In the genomic region with DNA sequence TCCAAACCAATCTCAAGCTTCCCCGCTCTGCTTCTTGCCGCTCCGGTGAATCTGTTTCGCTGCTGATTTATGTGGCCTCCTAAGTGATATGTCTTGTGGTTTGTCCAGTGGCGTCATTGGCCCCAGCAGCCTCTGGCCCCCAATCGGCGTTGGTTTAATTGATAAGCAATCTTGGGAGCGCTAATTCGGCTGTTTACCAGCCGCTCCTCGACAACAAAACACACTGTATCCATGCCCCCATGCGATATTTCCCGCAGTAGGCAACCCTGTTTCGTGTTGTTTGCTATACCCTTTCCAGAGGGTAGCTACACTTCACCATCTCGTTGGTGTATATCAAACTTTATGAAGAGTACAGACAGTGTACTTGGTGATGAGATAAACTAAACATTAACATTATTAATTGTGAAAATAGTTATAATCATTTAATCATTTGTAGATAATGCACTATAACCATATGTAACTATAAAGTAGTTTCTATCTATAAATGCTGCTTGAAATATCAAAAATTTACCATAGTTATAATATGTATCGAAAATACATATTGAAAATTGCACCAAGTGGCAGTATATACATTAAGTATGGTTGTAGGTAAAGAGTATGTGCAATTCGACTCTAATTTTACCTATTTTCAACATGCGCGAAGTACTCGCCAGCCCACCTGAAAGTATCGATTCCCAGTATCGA, we compare ENCODE assay signal across 1 fruit fly cellular context.
TF ChIP-seq lines count a peak whose summit lies in the region.

A gene (minus strand): TSS at position 229 of the 684 bp plus-strand sequence.

TF ChIP-seq in whole organism, embryonic, 481 proteins besides CTCF, POLR2A, EP300 and RAD21 (continued from another document and continues in another):
- TF ChIP-seq CG32532 (GFP tag; IDR thresholded peaks at IDR 0.05; lab: Robert Waterston, UW) (peak; percentile 63; the same call in 1 of the 2 replicates), ftz-f1 (GFP tag; optimal IDR thresholded peaks at IDR 0.05; lab: Kevin White, UChicago) (no peak), CG14710 (tag; optimal IDR thresholded peaks at IDR 0.05; lab: Kevin White, UChicago) (peak; percentile 87), fd96Cb (tag; optimal IDR thresholded peaks at IDR 0.05; lab: Kevin White, UChicago) (peak; percentile 86), CG17359 (tag; optimal IDR thresholded peaks at IDR 0.05; lab: Kevin White, UChicago) (peak; percentile 78), chif (GFP tag; optimal IDR thresholded peaks at IDR 0.05; lab: Kevin White, UChicago) (peak; percentile 34 to 79), maf-S (GFP tag; optimal IDR thresholded peaks at IDR 0.05; lab: Kevin White, UChicago) (peak; percentile 66), psq (GFP tag; optimal IDR thresholded peaks at IDR 0.05; lab: Kevin White, UChicago) (peak; percentile 31), Hr78 (GFP tag; optimal IDR thresholded peaks at IDR 0.05; lab: Kevin White, UChicago) (peak in 1 of 2 experiments; percentile 63), CG5953 (GFP tag; IDR thresholded peaks at IDR 0.05; lab: Robert Waterston, UW) (0 out of 2 replicates have a peak, but pooled peaks have one; percentile 38), sima (GFP tag; optimal IDR thresholded peaks at IDR 0.05; lab: Kevin White, UChicago) (no peak), Sox100B (GFP tag; optimal IDR thresholded peaks at IDR 0.05; lab: Kevin White, UChicago) (peak; percentile 92), Dip3 (GFP tag; optimal IDR thresholded peaks at IDR 0.05; lab: Kevin White, UChicago) (peak; percentile 73), CG13424 (tag; optimal IDR thresholded peaks at IDR 0.05; lab: Kevin White, UChicago) (peak; percentile 91), lmd (GFP tag; IDR thresholded peaks at IDR 0.05; lab: Robert Waterston, UW) (peak; percentile 84), Dip2 (GFP tag; IDR thresholded peaks at IDR 0.05; lab: Robert Waterston, UW) (no peak), pan (optimal IDR thresholded peaks at IDR 0.05; lab: Kevin White, UChicago) (no peak), pan (GFP tag; optimal IDR thresholded peaks at IDR 0.05 in 1 of 2, IDR thresholded peaks at IDR 0.05 in 1 of 2) (peak in 1 of 2 experiments; percentile 77), CG11695 (GFP tag; IDR thresholded peaks at IDR 0.05; lab: Robert Waterston, UW) (peak; percentile 82), Neu2 (GFP tag; optimal IDR thresholded peaks at IDR 0.05; lab: Kevin White, UChicago; ENCODE audit: borderline replicate concordance) (no peak), CG17568 (GFP tag; optimal IDR thresholded peaks at IDR 0.05; lab: Kevin White, UChicago) (no peak), Myb (GFP tag; optimal IDR thresholded peaks at IDR 0.05; lab: Kevin White, UChicago) (peak; percentile 28), h (optimal IDR thresholded peaks at IDR 0.05; lab: Kevin White, UChicago) (no peak), bowl (GFP tag; IDR thresholded peaks at IDR 0.05; lab: Robert Waterston, UW) (peak; percentile 41; the same call in 1 of the 2 replicates), ewg (GFP tag; optimal IDR thresholded peaks at IDR 0.05; lab: Kevin White, UChicago) (peak; percentile 75), CG6683 (GFP tag; optimal IDR thresholded peaks at IDR 0.05; lab: Kevin White, UChicago) (peak; percentile 60), CG42726 (GFP tag; IDR thresholded peaks at IDR 0.05; lab: Robert Waterston, UW; ENCODE audit: partially characterized antibody) (0 out of 2 replicates have a peak, but pooled peaks have one; percentile 46), repo (GFP tag; optimal IDR thresholded peaks at IDR 0.05; lab: Kevin White, UChicago) (peak; percentile 2), Drgx (GFP tag; IDR thresholded peaks at IDR 0.05; lab: Robert Waterston, UW) (peak; percentile 66; the same call in 1 of the 2 replicates), CG2199 (GFP tag; IDR thresholded peaks at IDR 0.05; lab: Robert Waterston, UW) (no peak), CG11247 (GFP tag; IDR thresholded peaks at IDR 0.05; lab: Robert Waterston, UW) (peak; percentile 73), Doc3 (GFP tag; IDR thresholded peaks at IDR 0.05; lab: Robert Waterston, UW; ENCODE audit: partially characterized antibody) (peak; percentile 52), cas (GFP tag; IDR thresholded peaks at IDR 0.05; lab: Robert Waterston, UW) (no peak), ttk (GFP tag; IDR thresholded peaks at IDR 0.05; lab: Robert Waterston, UW) (peak; percentile 67), Max (GFP tag; optimal IDR thresholded peaks at IDR 0.05; lab: Kevin White, UChicago) (peak; percentile 72), chm (GFP tag; IDR thresholded peaks at IDR 0.05; lab: Robert Waterston, UW) (0 out of 2 replicates have a peak, but pooled peaks have one; percentile 45), CG6765 (GFP tag; optimal IDR thresholded peaks at IDR 0.05; lab: Kevin White, UChicago) (peak; percentile 69), CG7839 (tag; optimal IDR thresholded peaks at IDR 0.05; lab: Kevin White, UChicago) (peak; percentile 91), CG2889 (GFP tag; IDR thresholded peaks at IDR 0.05; lab: Robert Waterston, UW) (peak; percentile 78), kni (GFP tag; optimal IDR thresholded peaks at IDR 0.05; lab: Kevin White, UChicago) (peak; percentile 15), tap (tag; optimal IDR thresholded peaks at IDR 0.05; lab: Kevin White, UChicago) (peak; percentile 72), slp2 (GFP tag; optimal IDR thresholded peaks at IDR 0.05; lab: Kevin White, UChicago) (peak; percentile 63), bcd (GFP tag; optimal IDR thresholded peaks at IDR 0.05; lab: Kevin White, UChicago) (peak; percentile 86), CG8290 (GFP tag; optimal IDR thresholded peaks at IDR 0.05; lab: Kevin White, UChicago) (peak; percentile 64), CG8290 (tag; optimal IDR thresholded peaks at IDR 0.05; lab: Kevin White, UChicago) (peak in 1 of 2 experiments; percentile 85), Meics (GFP tag; optimal IDR thresholded peaks at IDR 0.05; lab: Kevin White, UChicago) (peak; percentile 90), tx (GFP tag; optimal IDR thresholded peaks at IDR 0.05; lab: Kevin White, UChicago) (peak; percentile 66), Eip74EF (GFP tag; optimal IDR thresholded peaks at IDR 0.05; lab: Kevin White, UChicago) (peak in 1 of 2 experiments; percentile 77), CG16863 (GFP tag; optimal IDR thresholded peaks at IDR 0.05; lab: Kevin White, UChicago) (peak; percentile 94), Med (GFP tag; lab: Kevin White, UChicago) (peak; percentile 90), CG3407 (GFP tag; optimal IDR thresholded peaks at IDR 0.05; lab: Kevin White, UChicago) (peak; percentile 61), CG10431 (GFP tag; optimal IDR thresholded peaks at IDR 0.05; lab: Kevin White, UChicago) (peak; percentile 36), CrebB (tag; optimal IDR thresholded peaks at IDR 0.05; lab: Kevin White, UChicago) (peak; percentile 75), Hr39 (optimal IDR thresholded peaks at IDR 0.05; lab: Kevin White, UChicago) (no peak), CG6654 (GFP tag; optimal IDR thresholded peaks at IDR 0.05; lab: Kevin White, UChicago) (peak; percentile 66), ham (GFP tag; IDR thresholded peaks at IDR 0.05; lab: Robert Waterston, UW) (no peak), CG8478 (optimal IDR thresholded peaks at IDR 0.05; lab: Kevin White, UChicago) (no peak), CG10959 (GFP tag; IDR thresholded peaks at IDR 0.05; lab: Robert Waterston, UW) (peak; percentile 16; the same call in 1 of the 2 replicates), Mes4 (GFP tag; optimal IDR thresholded peaks at IDR 0.05; lab: Kevin White, UChicago) (peak; percentile 65), lbe (GFP tag; optimal IDR thresholded peaks at IDR 0.05; lab: Kevin White, UChicago) (peak; percentile 64), Xbp1 (GFP tag; optimal IDR thresholded peaks at IDR 0.05; lab: Kevin White, UChicago) (peak; percentile 92), Dll (GFP tag; IDR thresholded peaks at IDR 0.05; lab: Robert Waterston, UW; ENCODE audit: partially characterized antibody) (peak; percentile 59; the same call in 2 of the 4 replicates), CG11398 (GFP tag; optimal IDR thresholded peaks at IDR 0.05; lab: Kevin White, UChicago) (peak; percentile 13), H15 (GFP tag; IDR thresholded peaks at IDR 0.05; lab: Robert Waterston, UW) (peak; percentile 47; the same call in 1 of the 3 replicates), Hmx (GFP tag; optimal IDR thresholded peaks at IDR 0.05; lab: Kevin White, UChicago) (peak; percentile 57), Nf-YC (tag; optimal IDR thresholded peaks at IDR 0.05; lab: Kevin White, UChicago) (peak; percentile 80), fru (optimal IDR thresholded peaks at IDR 0.05; lab: Kevin White, UChicago) (no peak), gsb-n (tag; optimal IDR thresholded peaks at IDR 0.05; lab: Kevin White, UChicago) (peak; percentile 64), CG10366 (GFP tag; IDR thresholded peaks at IDR 0.05; lab: Robert Waterston, UW) (peak; percentile 67), tin (GFP tag; optimal IDR thresholded peaks at IDR 0.05; lab: Kevin White, UChicago) (peak; percentile 82), CG1792 (GFP tag; optimal IDR thresholded peaks at IDR 0.05; lab: Kevin White, UChicago) (peak; percentile 54), CG3163 (GFP tag; optimal IDR thresholded peaks at IDR 0.05; lab: Kevin White, UChicago) (peak; percentile 26), jing (GFP tag; optimal IDR thresholded peaks at IDR 0.05; lab: Kevin White, UChicago) (peak; percentile 78), dmrt11E (tag; optimal IDR thresholded peaks at IDR 0.05; lab: Kevin White, UChicago) (peak; percentile 72), MBD-R2 (GFP tag; IDR thresholded peaks at IDR 0.05; lab: Robert Waterston, UW) (peak; percentile 54; the same call in 1 of the 2 replicates), D19A (tag; optimal IDR thresholded peaks at IDR 0.05; lab: Kevin White, UChicago) (peak; percentile 99), ap (GFP tag; IDR thresholded peaks at IDR 0.05; lab: Robert Waterston, UW) (peak; percentile 40; the same call in 1 of the 2 replicates), CG4328 (GFP tag; optimal IDR thresholded peaks at IDR 0.05; lab: Kevin White, UChicago) (peak; percentile 71), CG4707 (GFP tag; optimal IDR thresholded peaks at IDR 0.05; lab: Kevin White, UChicago) (peak; percentile 64), Hr51 (GFP tag; optimal IDR thresholded peaks at IDR 0.05; lab: Kevin White, UChicago) (peak; percentile 64 to 89), sisA (GFP tag; IDR thresholded peaks at IDR 0.05; lab: Robert Waterston, UW) (peak; percentile 83), CG10209 (GFP tag; optimal IDR thresholded peaks at IDR 0.05; lab: Kevin White, UChicago) (peak; percentile 83), Lim3 (GFP tag; IDR thresholded peaks at IDR 0.05; lab: Robert Waterston, UW) (no peak), CG10267 (tag; optimal IDR thresholded peaks at IDR 0.05; lab: Kevin White, UChicago) (peak; percentile 73), vfl (GFP tag; optimal IDR thresholded peaks at IDR 0.05; lab: Kevin White, UChicago) (peak; percentile 67), Gsc (GFP tag; IDR thresholded peaks at IDR 0.05; lab: Robert Waterston, UW) (peak; percentile 36; the same call in 1 of the 2 replicates), CG14441 (GFP tag; IDR thresholded peaks at IDR 0.05; lab: Robert Waterston, UW) (peak; percentile 57; the same call in 1 of the 2 replicates), CkIIα-i1 (GFP tag; IDR thresholded peaks at IDR 0.05; lab: Robert Waterston, UW) (no peak), vvl (GFP tag; IDR thresholded peaks at IDR 0.05; lab: Robert Waterston, UW) (peak; percentile 60; the same call in 1 of the 2 replicates), CG1024 (GFP tag; IDR thresholded peaks at IDR 0.05; lab: Robert Waterston, UW) (peak; percentile 37; the same call in 1 of the 2 replicates), HLH4C (GFP tag; IDR thresholded peaks at IDR 0.05; lab: Robert Waterston, UW; ENCODE audit: partially characterized antibody) (0 out of 3 replicates have a peak, but pooled peaks have one; percentile 26), CG1529 (GFP tag; optimal IDR thresholded peaks at IDR 0.05; lab: Kevin White, UChicago) (peak; percentile 73), trem (tag; optimal IDR thresholded peaks at IDR 0.05; lab: Kevin White, UChicago) (peak; percentile 68), CG13123 (GFP tag; optimal IDR thresholded peaks at IDR 0.05; lab: Kevin White, UChicago) (peak; percentile 72), NC2β (GFP tag; optimal IDR thresholded peaks at IDR 0.05; lab: Kevin White, UChicago) (peak; percentile 7), CG13296 (GFP tag; optimal IDR thresholded peaks at IDR 0.05; lab: Kevin White, UChicago) (peak; percentile 83), CG17328 (GFP tag; IDR thresholded peaks at IDR 0.05; lab: Robert Waterston, UW) (peak; percentile 62), prd (optimal IDR thresholded peaks at IDR 0.05; lab: Kevin White, UChicago) (no peak), prd (GFP tag; IDR thresholded peaks at IDR 0.05; lab: Robert Waterston, UW) (peak; percentile 76; the same call in 2 of the 3 replicates), HHEX (GFP tag; optimal IDR thresholded peaks at IDR 0.05; lab: Kevin White, UChicago) (peak; percentile 84), exex (tag; optimal IDR thresholded peaks at IDR 0.05; lab: Kevin White, UChicago) (no peak), Dek (tag; optimal IDR thresholded peaks at IDR 0.05; lab: Kevin White, UChicago) (peak; percentile 86), CG10274 (GFP tag; optimal IDR thresholded peaks at IDR 0.05; lab: Kevin White, UChicago) (peak; percentile 76), ase (GFP tag; IDR thresholded peaks at IDR 0.05; lab: Robert Waterston, UW) (peak; percentile 71; the same call in 1 of the 3 replicates), pita (GFP tag; optimal IDR thresholded peaks at IDR 0.05; lab: Kevin White, UChicago) (no peak), CG1832 (GFP tag; optimal IDR thresholded peaks at IDR 0.05; lab: Kevin White, UChicago) (no peak), unpg (GFP tag; optimal IDR thresholded peaks at IDR 0.05; lab: Kevin White, UChicago) (peak; percentile 84), D19B (GFP tag; optimal IDR thresholded peaks at IDR 0.05; lab: Kevin White, UChicago) (peak; percentile 80), nau (GFP tag; optimal IDR thresholded peaks at IDR 0.05; lab: Kevin White, UChicago) (no peak), klu (GFP tag; IDR thresholded peaks at IDR 0.05; lab: Robert Waterston, UW) (peak; percentile 60; the same call in 1 of the 2 replicates), Optix (GFP tag; IDR thresholded peaks at IDR 0.05; lab: Robert Waterston, UW) (no peak; the same call in 2 of the 3 replicates), nerfin-2 (GFP tag; IDR thresholded peaks at IDR 0.05; lab: Robert Waterston, UW; ENCODE audit: partially characterized antibody) (no peak), phol (tag; optimal IDR thresholded peaks at IDR 0.05; lab: Kevin White, UChicago) (peak; percentile 89), ro (GFP tag; IDR thresholded peaks at IDR 0.05; lab: Robert Waterston, UW) (no peak), Dad (GFP tag; optimal IDR thresholded peaks at IDR 0.05; lab: Kevin White, UChicago) (peak; percentile 21), da (GFP tag; optimal IDR thresholded peaks at IDR 0.05; lab: Kevin White, UChicago) (no peak), CG6791 (GFP tag; IDR thresholded peaks at IDR 0.05; lab: Robert Waterston, UW; ENCODE audit: partially characterized antibody) (0 out of 3 replicates have a peak, but pooled peaks have one; percentile 55), tll (GFP tag; optimal IDR thresholded peaks at IDR 0.05; lab: Kevin White, UChicago) (no peak)
